Fruit fly (Drosophila melanogaster): Measurements from ENCODE around the gene CG7991.

Gene CG7991

dm6 chr3L:1740129-1740975 lies 65.8 kb downstream of the CG7991 start:
- TF ChIP-seq svp (GFP tag) (peak; percentile 70), CG3919 (GFP tag; optimal IDR thresholded peaks at IDR 0.05) (no peak), ss (GFP tag; optimal IDR thresholded peaks at IDR 0.05) (no peak), Blimp-1 (GFP tag; optimal IDR thresholded peaks at IDR 0.05) (no peak), dsx (GFP tag; optimal IDR thresholded peaks at IDR 0.05; ENCODE audit: poor library complexity, severe bottlenecking) (no peak), esn (GFP tag; optimal IDR thresholded peaks at IDR 0.05) (peak; percentile 74), CG34406 (GFP tag; optimal IDR thresholded peaks at IDR 0.05) (peak; percentile 33), Smox (GFP tag; optimal IDR thresholded peaks at IDR 0.05) (peak; percentile 63), Eip78C (GFP tag) (peak; percentile 88), CG6163 (GFP tag; IDR thresholded peaks at IDR 0.05) (peak; percentile 70), CG3032 (tag; optimal IDR thresholded peaks at IDR 0.05) (peak; percentile 27), Met (GFP tag; optimal IDR thresholded peaks at IDR 0.05) (peak; percentile 65), CG1621 (tag; optimal IDR thresholded peaks at IDR 0.05) (no peak), CG32006 (GFP tag; optimal IDR thresholded peaks at IDR 0.05) (peak; percentile 63), acj6 (GFP tag; optimal IDR thresholded peaks at IDR 0.05) (peak; percentile 45), CG6276 (GFP tag; optimal IDR thresholded peaks at IDR 0.05) (no peak), achi (GFP tag; optimal IDR thresholded peaks at IDR 0.05) (no peak), salr (GFP tag; optimal IDR thresholded peaks at IDR 0.05) (peak in 1 of 2 experiments; percentile 28), CG8119 (GFP tag; IDR thresholded peaks at IDR 0.05) (peak; percentile 67), Sox14 (GFP tag; optimal IDR thresholded peaks at IDR 0.05) (peak; percentile 54), net (GFP tag; optimal IDR thresholded peaks at IDR 0.05) (peak; percentile 53), Hr38 (GFP tag; optimal IDR thresholded peaks at IDR 0.05) (no peak), Gug (GFP tag; IDR thresholded peaks at IDR 0.05) (peak; percentile 50), CG11902 (GFP tag; optimal IDR thresholded peaks at IDR 0.05) (no peak), Lpt (GFP tag; optimal IDR thresholded peaks at IDR 0.05) (peak; percentile 33), Sox15 (GFP tag; optimal IDR thresholded peaks at IDR 0.05) (peak; percentile 57), CG16779 (tag; optimal IDR thresholded peaks at IDR 0.05) (no peak), Eip75B (GFP tag; optimal IDR thresholded peaks at IDR 0.05) (peak; percentile 35), Ets21C (GFP tag; optimal IDR thresholded peaks at IDR 0.05) (peak; percentile 56), CG10631 (GFP tag; optimal IDR thresholded peaks at IDR 0.05) (peak; percentile 21), fd85E (GFP tag; optimal IDR thresholded peaks at IDR 0.05) (no peak), CG6808 (GFP tag; optimal IDR thresholded peaks at IDR 0.05) (no peak), CG11762 (GFP tag; optimal IDR thresholded peaks at IDR 0.05; ENCODE audit: insufficient read depth) (no peak), fkh (GFP tag; optimal IDR thresholded peaks at IDR 0.05) (peak; percentile 14), topi (GFP tag; optimal IDR thresholded peaks at IDR 0.05) (peak; percentile 36), CG4318 (GFP tag; optimal IDR thresholded peaks at IDR 0.05) (no peak), Hr4 (GFP tag; optimal IDR thresholded peaks at IDR 0.05) (peak; percentile 64), dac (GFP tag; optimal IDR thresholded peaks at IDR 0.05) (no peak), eg (GFP tag; IDR thresholded peaks at IDR 0.05) (peak; percentile 78), CG8632 (GFP tag; optimal IDR thresholded peaks at IDR 0.05) (peak; percentile 46), OdsH (GFP tag; optimal IDR thresholded peaks at IDR 0.05) (peak; percentile 69), CG31627 (GFP tag; optimal IDR thresholded peaks at IDR 0.05) (peak; percentile 79), pdm3 (GFP tag; optimal IDR thresholded peaks at IDR 0.05) (peak; percentile 63), Hr39 (GFP tag; optimal IDR thresholded peaks at IDR 0.05) (peak; percentile 80), Ets96B (tag; optimal IDR thresholded peaks at IDR 0.05) (no peak), Sox102F (GFP tag; optimal IDR thresholded peaks at IDR 0.05) (peak; percentile 60), CG6792 (GFP tag; optimal IDR thresholded peaks at IDR 0.05) (peak; percentile 44), CG15336 (GFP tag; IDR thresholded peaks at IDR 0.05) (peak; percentile 49; the same call in 1 of the 2 replicates), CG7368 (GFP tag; optimal IDR thresholded peaks at IDR 0.05) (no peak), Eip93F (GFP tag; optimal IDR thresholded peaks at IDR 0.05) (no peak)

Data from whole organism, prepupa.